Worm (Caenorhabditis elegans): Measurements from ENCODE around the gene F47B7.2.

The F47B7.2 gene

DNA sequence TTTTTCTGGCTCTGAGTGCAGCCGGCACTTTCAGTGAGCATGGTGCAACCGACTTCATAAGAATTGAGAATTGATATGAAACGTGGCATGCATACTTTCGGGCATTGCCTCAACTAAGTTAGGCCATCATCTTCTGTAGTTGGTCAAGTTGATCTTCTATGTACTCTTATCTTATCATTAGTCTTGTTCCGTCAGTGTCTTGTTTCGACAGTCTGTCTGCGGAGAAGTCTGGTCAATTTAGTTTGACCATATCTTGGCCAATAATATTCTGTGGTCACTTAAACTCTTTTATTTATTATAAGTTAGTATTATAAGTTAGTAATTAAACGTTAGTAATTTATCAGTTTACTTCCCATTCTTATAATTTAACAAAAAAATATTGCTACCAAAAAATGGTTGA, 16.3 kb upstream of the F47B7.2 start:
- TF ChIP-seq ceh-58 (GFP tag; IDR thresholded peaks at IDR 0.05) = no peak

DNA sequence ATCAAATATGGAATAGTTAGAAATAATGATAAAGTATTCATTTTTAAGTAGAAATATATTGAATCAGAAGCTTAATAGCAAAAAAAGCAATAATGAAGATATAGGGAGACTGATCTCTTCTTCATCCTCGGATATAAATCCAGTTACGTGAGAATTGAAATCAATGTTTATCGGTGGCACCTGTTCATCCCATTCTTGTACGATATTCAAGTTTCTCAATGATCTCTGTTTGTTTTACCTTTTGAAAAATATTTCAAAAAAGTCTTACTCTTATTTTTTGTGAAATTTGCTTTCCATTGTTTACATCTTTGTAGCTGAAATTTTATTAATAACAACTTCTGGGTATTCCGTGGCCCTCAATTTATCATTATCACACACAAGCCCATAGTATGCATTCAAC, 14.2 kb upstream of the F47B7.2 start, which contains the start of gene T14G12.12:
T14G12.12 (minus strand) TSS at position 101 of the 400 bp plus-strand sequence.
- TF ChIP-seq F57A8.1 (GFP tag; optimal IDR thresholded peaks at IDR 0.05) (no peak), nhr-90 (tag; optimal IDR thresholded peaks at IDR 0.05) (no peak), attf-3 (GFP tag; conservative IDR thresholded peaks at IDR 0.05) (no peak), ceh-91 (GFP tag; IDR thresholded peaks at IDR 0.05) (no peak)

DNA sequence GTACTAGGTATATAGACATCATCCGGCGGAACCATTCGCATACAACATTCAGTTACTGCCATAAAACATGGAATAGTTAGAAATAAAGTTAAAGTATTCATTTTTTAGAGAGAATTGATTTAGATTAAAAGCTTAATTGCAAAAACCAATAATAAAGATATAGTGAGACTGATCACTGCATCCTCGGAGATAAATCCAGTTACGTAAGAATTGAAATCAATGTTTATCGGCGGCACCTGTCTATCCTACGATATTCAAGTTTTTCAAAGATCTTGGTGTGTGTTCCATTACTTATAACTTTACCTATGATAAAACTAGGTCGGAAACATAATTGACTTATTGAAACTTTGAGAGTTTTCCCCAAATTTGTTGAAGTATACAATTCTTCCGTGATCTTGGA, 13.2 kb upstream of the F47B7.2 start, which contains the start of gene T14G12.6:
T14G12.6 (minus strand) TSS at position 101 of the 400 bp plus-strand sequence.
- TF ChIP-seq K12H6.12 (tag; optimal IDR thresholded peaks at IDR 0.05) (no peak), tbp1 (GFP tag; optimal IDR thresholded peaks at IDR 0.05) (no peak), lir-1 (GFP tag; conservative IDR thresholded peaks at IDR 0.05) (no peak), ZK185.1 (tag; optimal IDR thresholded peaks at IDR 0.05; ENCODE audit: poor library complexity, severe bottlenecking) (no peak), athp-1 (tag; optimal IDR thresholded peaks at IDR 0.05) (no peak), hsf-1 (GFP tag; IDR thresholded peaks at IDR 0.05) (no peak), gei-17 (GFP tag; optimal IDR thresholded peaks at IDR 0.05) (no peak), ztf-18 (tag; optimal IDR thresholded peaks at IDR 0.05) (no peak), atf-7 (tag; optimal IDR thresholded peaks at IDR 0.05) (no peak), lsy-27 (tag; optimal IDR thresholded peaks at IDR 0.05; ENCODE audit: borderline replicate concordance, insufficient read depth) (no peak), nhr-27 (tag; optimal IDR thresholded peaks at IDR 0.05) (no peak)

DNA sequence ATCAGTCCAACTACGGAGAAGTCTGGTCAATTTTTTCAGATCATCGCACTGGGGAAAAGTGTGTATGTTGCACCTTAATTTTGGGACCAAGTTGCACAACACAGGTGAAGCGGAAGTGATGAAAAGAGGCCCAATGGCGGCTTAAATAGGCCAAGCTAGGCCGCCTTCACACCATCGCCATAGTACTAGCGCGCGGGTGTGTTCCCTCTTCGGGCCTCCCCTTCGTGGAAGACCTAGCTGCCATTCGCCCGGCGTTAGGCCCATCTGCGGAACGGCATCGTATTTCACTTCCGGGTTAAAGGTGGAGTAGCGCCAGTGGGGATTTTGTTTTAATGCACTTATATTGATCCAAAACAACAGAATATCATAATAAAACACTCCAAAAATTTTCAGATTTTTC, 12.7 kb upstream of the F47B7.2 start:
- TF ChIP-seq sea-2 (GFP tag; IDR thresholded peaks at IDR 0.05) (0 out of 2 replicates have a peak, but pooled peaks have one; percentile 42), ekl-4 (GFP tag; IDR thresholded peaks at IDR 0.05) (0 out of 2 replicates have a peak, but pooled peaks have one; percentile 18), madf-3 (GFP tag; IDR thresholded peaks at IDR 0.05) (0 out of 2 replicates have a peak, but pooled peaks have one; percentile 44), zfh-2 (GFP tag; conservative IDR thresholded peaks at IDR 0.05) (peak; percentile 37; the same call in 1 of the 2 replicates), tbp1 (GFP tag; optimal IDR thresholded peaks at IDR 0.05) (no peak), egl-44 (GFP tag; IDR thresholded peaks at IDR 0.05) (peak; percentile 64; the same call in 1 of the 2 replicates), ama-1 (optimal IDR thresholded peaks at IDR 0.05) (no peak), ama-1 (GFP tag; optimal IDR thresholded peaks at IDR 0.05) (no peak)

DNA sequence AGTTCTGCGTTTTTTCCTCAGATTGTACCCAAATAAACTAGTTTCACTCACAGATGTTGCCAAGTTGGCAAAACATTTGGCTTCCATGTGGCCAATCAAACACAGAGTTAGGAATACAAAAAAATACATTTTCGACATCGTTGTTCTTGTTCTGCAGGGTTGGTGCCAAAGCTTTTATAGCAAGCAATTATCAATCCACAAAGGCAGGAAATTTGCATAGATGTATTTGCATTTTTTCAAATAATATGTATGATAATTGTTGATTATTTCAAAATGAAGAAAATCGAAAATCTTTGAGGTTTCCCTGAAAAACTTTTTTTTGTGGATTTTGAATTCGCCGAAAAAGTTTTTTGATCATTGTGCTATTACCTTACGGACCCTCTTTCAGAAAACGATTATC, 10.2 kb upstream of the F47B7.2 start, which contains the start of gene T14G12.11:
T14G12.11 (minus strand) TSS at position 138 of the 400 bp plus-strand sequence.
- no peak for TF ChIP-seq F49E8.2 (tag; optimal IDR thresholded peaks at IDR 0.05; ENCODE audit: insufficient read depth)
- no peak for TF ChIP-seq xnd-1 (tag; optimal IDR thresholded peaks at IDR 0.05)
- TF ChIP-seq snpc-1.1 (tag; optimal IDR thresholded peaks at IDR 0.05; ENCODE audit: insufficient read depth) = no peak
- TF ChIP-seq B0336.3 (GFP tag; IDR thresholded peaks at IDR 0.05) = no peak

DNA sequence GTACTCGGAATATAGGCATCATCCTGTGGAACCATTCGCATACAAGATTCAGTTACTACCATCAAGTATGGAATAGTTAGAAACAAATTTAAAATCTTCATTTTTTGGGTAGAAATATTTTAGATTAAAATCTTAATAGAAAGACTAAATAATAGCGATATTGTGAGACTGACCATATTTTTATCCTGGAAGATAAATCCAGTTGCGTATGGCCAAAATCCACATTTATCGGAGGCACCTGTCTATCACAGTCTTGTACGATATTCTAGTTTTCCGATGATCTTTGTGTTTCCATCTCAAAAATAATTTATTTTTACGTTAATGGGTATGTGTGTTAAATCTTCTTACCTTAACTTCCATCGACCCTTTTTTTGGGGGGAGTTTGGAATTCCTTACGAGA, 8.3 kb upstream of the F47B7.2 start, which contains the start of gene F47B7.3:
F47B7.3 (minus strand) TSS at position 101 of the 400 bp plus-strand sequence.
- TF ChIP-seq cebp-1 (GFP tag; IDR thresholded peaks at IDR 0.05) = no peak
- TF ChIP-seq cebp-1 (tag; optimal IDR thresholded peaks at IDR 0.05) = no peak
- TF ChIP-seq let-607 (tag; optimal IDR thresholded peaks at IDR 0.05) = no peak
- TF ChIP-seq dpl-1 (GFP tag; optimal IDR thresholded peaks at IDR 0.05) = no peak
